Fruit fly (Drosophila melanogaster): ENCODE measurements around the gene CG11977.

dm6 chr3R:8976073-8976593 is 21.4 kb upstream of the CG11977 start:
- TF ChIP-seq Meics (GFP tag; optimal IDR thresholded peaks at IDR 0.05) (no peak), Ravus (GFP tag; IDR thresholded peaks at IDR 0.05) (no peak), Fer3 (tag; optimal IDR thresholded peaks at IDR 0.05) (no peak), lbe (GFP tag; optimal IDR thresholded peaks at IDR 0.05) (no peak)
